Worm (Caenorhabditis elegans): Measurements from ENCODE around the gene swd-2.1.

Gene swd-2.1

DNA sequence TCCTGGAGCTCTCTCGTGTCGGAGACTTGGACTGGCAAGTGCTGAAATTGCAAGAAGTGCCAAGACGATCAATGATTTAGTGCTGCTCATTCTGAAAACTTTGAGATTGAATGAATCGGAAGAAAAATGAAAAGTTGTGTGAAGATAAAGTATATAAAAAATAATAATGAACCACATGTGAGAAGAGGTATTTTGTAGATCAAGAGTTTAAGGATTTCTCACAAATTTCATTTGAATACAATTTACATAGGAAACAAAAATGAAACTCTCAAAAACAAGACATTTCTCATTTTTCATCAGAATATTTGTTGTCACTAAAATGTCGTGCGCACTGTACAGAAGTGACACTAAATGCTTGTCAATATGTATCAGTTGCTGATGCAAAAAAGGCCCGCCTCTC lies 46.7 kb downstream of the swd-2.1 start, which contains the start of gene T14A8.2 (continued):
- no peak for TF ChIP-seq egl-44 (GFP tag; IDR thresholded peaks at IDR 0.05)

ce11 chrIV:7824649-7825048 lies 48.8 kb downstream of the swd-2.1 start:
- no peak for TF ChIP-seq fkh-3 (tag; optimal IDR thresholded peaks at IDR 0.05)
- no peak for TF ChIP-seq B0035.1 (tag; optimal IDR thresholded peaks at IDR 0.05)
- no peak for TF ChIP-seq Y79H2A.3 (GFP tag; conservative IDR thresholded peaks at IDR 0.05)
- no peak for TF ChIP-seq ceh-40 (GFP tag; IDR thresholded peaks at IDR 0.05)
- no peak for TF ChIP-seq aptf-2 (GFP tag; conservative IDR thresholded peaks at IDR 0.05)
- no peak for TF ChIP-seq sptf-2 (GFP tag; optimal IDR thresholded peaks at IDR 0.05)
- no peak for TF ChIP-seq dox-1 (GFP tag; IDR thresholded peaks at IDR 0.05)
- no peak for TF ChIP-seq mcd-1 (GFP tag; IDR thresholded peaks at IDR 0.05)
- TF ChIP-seq madf-8 (GFP tag; conservative IDR thresholded peaks at IDR 0.05) = no peak
- TF ChIP-seq pbrm-1 (GFP tag; IDR thresholded peaks at IDR 0.05) = no peak
- no peak for TF ChIP-seq Y53G8AR.9 (GFP tag; conservative IDR thresholded peaks at IDR 0.05)
- no peak for TF ChIP-seq F57A8.1 (GFP tag; optimal IDR thresholded peaks at IDR 0.05)
- no peak for TF ChIP-seq let-607 (tag; optimal IDR thresholded peaks at IDR 0.05)
- no peak for TF ChIP-seq ets-4 (GFP tag; optimal IDR thresholded peaks at IDR 0.05)
- TF ChIP-seq nhr-27 (tag; optimal IDR thresholded peaks at IDR 0.05) = no peak
- TF ChIP-seq ccch-3 (GFP tag; optimal IDR thresholded peaks at IDR 0.05) = no peak
- TF ChIP-seq rcor-1 (GFP tag; IDR thresholded peaks at IDR 0.05) = no peak
- TF ChIP-seq F49E8.2 (tag; optimal IDR thresholded peaks at IDR 0.05; ENCODE audit: insufficient read depth) = no peak
- no peak for TF ChIP-seq snpc-3.4 (tag; optimal IDR thresholded peaks at IDR 0.05)
